Worm (Caenorhabditis elegans): ENCODE measurements around the gene pssy-1.

ce11 chrX:9932226-9932773 is 33.1 kb upstream of the pssy-1 start, which contains the start of gene tsp-21:
- TF ChIP-seq nhr-77 (tag; optimal IDR thresholded peaks at IDR 0.05): peak; percentile 91
- peak; percentile 28 to 79 for TF ChIP-seq mdl-1 (tag; optimal IDR thresholded peaks at IDR 0.05)

Data from whole organism, L4 larva.